Worm (Caenorhabditis elegans) whole organism, late embryonic: Measurements from ENCODE around the gene F40E10.5.

ENCODE experiments used
- F13H6.1 ChIP-seq: sonication (generic microtip); optimal IDR thresholded peaks from 2 replicates; lab custom pipeline; 2016; ENCODE audit warnings: missing genetic modification characterization, missing compliant biosample characterization
- T23F11.4 ChIP-seq: fragments of 200-800 bp; sonication (Bioruptor generic); optimal IDR thresholded peaks from 2 replicates; lab custom pipeline; 2018; ENCODE audit warnings: mild to moderate bottlenecking, missing genetic modification characterization, missing compliant biosample characterization
- Y22D7AL.16 ChIP-seq: sonication (generic microtip); optimal IDR thresholded peaks from 2 replicates; lab custom pipeline; 2016; ENCODE audit warnings: missing genetic modification characterization, missing compliant biosample characterization
- ahr-1 ChIP-seq: sonication (generic microtip); optimal IDR thresholded peaks from 2 replicates; lab custom pipeline; 2016; ENCODE audit warnings: missing genetic modification characterization, missing compliant biosample characterization
- ama-1 ChIP-seq: fragments of 150-350 bp; optimal IDR thresholded peaks from 2 replicates; lab custom pipeline; 2014
- ceh-14 ChIP-seq: sonication (generic microtip); optimal IDR thresholded peaks from 2 replicates; lab custom pipeline; 2016; ENCODE audit warnings: missing genotype, missing genetic modification characterization, missing compliant biosample characterization
- ceh-2 ChIP-seq: sonication (generic microtip); optimal IDR thresholded peaks from 2 replicates; lab custom pipeline; 2016; ENCODE audit warnings: missing genotype, missing genetic modification characterization, missing compliant biosample characterization
- ceh-22 ChIP-seq: sonication (generic microtip); optimal IDR thresholded peaks from 2 replicates; lab custom pipeline; 2017; ENCODE audit warnings: missing biosample characterization, missing genetic modification characterization
- ceh-30 ChIP-seq: fragments of 150-350 bp; optimal IDR thresholded peaks from 2 replicates; lab custom pipeline; 2014; ENCODE audit warnings: missing biosample characterization, missing genetic modification characterization
- ceh-31 ChIP-seq: sonication (generic microtip); optimal IDR thresholded peaks from 2 replicates; lab custom pipeline; 2016; ENCODE audit warnings: missing genetic modification characterization, missing compliant biosample characterization
- ceh-34 ChIP-seq: sonication (generic microtip); optimal IDR thresholded peaks from 2 replicates; lab custom pipeline; 2016; ENCODE audit warnings: mild to moderate bottlenecking, missing genetic modification characterization, missing compliant biosample characterization
- ceh-48 ChIP-seq: sonication (generic microtip); optimal IDR thresholded peaks from 2 replicates; lab custom pipeline; 2016; ENCODE audit warnings: missing genetic modification characterization, inconsistent platforms, missing compliant biosample characterization
- ceh-9 ChIP-seq: sonication (generic microtip); optimal IDR thresholded peaks from 2 replicates; lab custom pipeline; 2016; ENCODE audit warnings: mild to moderate bottlenecking, missing genetic modification characterization, inconsistent platforms, missing compliant biosample characterization
- che-1 ChIP-seq: sonication (generic microtip); optimal IDR thresholded peaks from 2 replicates; lab custom pipeline; 2016; ENCODE audit warnings: mild to moderate bottlenecking, missing genetic modification characterization, missing compliant biosample characterization
- dmd-4 ChIP-seq: sonication (generic microtip); optimal IDR thresholded peaks from 2 replicates; lab custom pipeline; 2016; ENCODE audit warnings: borderline replicate concordance, missing genetic modification characterization, missing compliant biosample characterization
- dve-1 ChIP-seq: sonication (generic microtip); optimal IDR thresholded peaks from 2 replicates; lab custom pipeline; 2017; ENCODE audit warnings: antibody characterized with exemption, mild to moderate bottlenecking, missing genetic modification characterization, missing compliant biosample characterization
- elt-2 ChIP-seq: sonication (generic microtip); optimal IDR thresholded peaks from 2 replicates; lab custom pipeline; 2016; ENCODE audit warnings: missing genetic modification reagents, missing genetic modification characterization, missing compliant biosample characterization
- elt-4 ChIP-seq: sonication (generic microtip); optimal IDR thresholded peaks from 2 replicates; lab custom pipeline; 2016; ENCODE audit warnings: missing genetic modification characterization, missing compliant biosample characterization
- eyg-1 ChIP-seq: sonication (generic microtip); optimal IDR thresholded peaks from 2 replicates; lab custom pipeline; 2016; ENCODE audit warnings: missing genotype, missing genetic modification characterization, missing compliant biosample characterization
- fkh-6 ChIP-seq: sonication (generic microtip); optimal IDR thresholded peaks from 2 replicates; lab custom pipeline; 2016; ENCODE audit warnings: missing genetic modification characterization, missing compliant biosample characterization
- hlh-13 ChIP-seq: fragments of 200-800 bp; sonication (Bioruptor generic); optimal IDR thresholded peaks from 2 replicates; lab custom pipeline; 2018; ENCODE audit warnings: mild to moderate bottlenecking, missing genetic modification characterization, missing compliant biosample characterization
- hlh-15 ChIP-seq: sonication (generic microtip); optimal IDR thresholded peaks from 2 replicates; lab custom pipeline; 2016; ENCODE audit warnings: missing genetic modification characterization, missing compliant biosample characterization
- hlh-30 ChIP-seq: sonication (generic microtip); optimal IDR thresholded peaks from 2 replicates; lab custom pipeline; 2017; ENCODE audit warnings: antibody characterized with exemption, missing genetic modification characterization, missing compliant biosample characterization; ENCODE audit not compliant: insufficient read depth
- lim-6 ChIP-seq: sonication (generic microtip); optimal IDR thresholded peaks from 2 replicates; lab custom pipeline; 2016; ENCODE audit warnings: missing genetic modification characterization, missing compliant biosample characterization
- lin-11 ChIP-seq: fragments of 200-800 bp; sonication (Bioruptor generic); optimal IDR thresholded peaks from 2 replicates; lab custom pipeline; 2018; ENCODE audit warnings: mild to moderate bottlenecking, missing genetic modification characterization, missing compliant biosample characterization
- madf-2 ChIP-seq: sonication (generic microtip); optimal IDR thresholded peaks from 2 replicates; lab custom pipeline; 2017; ENCODE audit warnings: missing genetic modification characterization, missing compliant biosample characterization
- odd-2 ChIP-seq: sonication (generic microtip); optimal IDR thresholded peaks from 2 replicates; lab custom pipeline; 2017; ENCODE audit warnings: antibody characterized with exemption, mild to moderate bottlenecking, missing genetic modification characterization, missing compliant biosample characterization
- pag-3 ChIP-seq: sonication (generic microtip); optimal IDR thresholded peaks from 2 replicates; lab custom pipeline; 2016; ENCODE audit warnings: missing compliant biosample characterization, missing genetic modification characterization, borderline replicate concordance
- pqm-1 ChIP-seq: sonication (generic microtip); optimal IDR thresholded peaks from 2 replicates; lab custom pipeline; 2016; ENCODE audit warnings: missing genetic modification characterization, missing compliant biosample characterization
- pros-1 ChIP-seq: fragments of 150-350 bp; optimal IDR thresholded peaks from 2 replicates; lab custom pipeline; 2014; ENCODE audit warnings: missing biosample characterization, missing genetic modification reagents, missing genetic modification characterization
- ref-2 ChIP-seq: sonication (generic microtip); optimal IDR thresholded peaks from 2 replicates; lab custom pipeline; 2016; ENCODE audit warnings: missing genetic modification characterization, missing compliant biosample characterization
- rnt-1 ChIP-seq: sonication (generic microtip); optimal IDR thresholded peaks from 2 replicates; lab custom pipeline; 2016; ENCODE audit warnings: missing genetic modification characterization, missing compliant biosample characterization
- sdc-2 ChIP-seq: sonication (generic microtip); optimal IDR thresholded peaks from 2 replicates; lab custom pipeline; 2016; ENCODE audit warnings: missing genotype, missing genetic modification characterization, missing compliant biosample characterization
- sox-2 ChIP-seq: fragments of 200-800 bp; sonication (Bioruptor generic); IDR thresholded peaks from 2 replicates; pipeline ENCODE4 v1.3.6; 2022; ENCODE audit warnings: missing genetic modification reagents, missing genetic modification characterization, missing compliant biosample characterization
- sox-4 ChIP-seq: sonication (generic microtip); optimal IDR thresholded peaks from 2 replicates; lab custom pipeline; 2017; ENCODE audit warnings: mild to moderate bottlenecking, missing genetic modification characterization, inconsistent platforms, missing compliant biosample characterization
- syd-9 ChIP-seq: sonication (generic microtip); optimal IDR thresholded peaks from 2 replicates; lab custom pipeline; 2016; ENCODE audit warnings: mild to moderate bottlenecking, missing genetic modification characterization, moderate library complexity, missing compliant biosample characterization
- tbx-2 ChIP-seq: sonication (generic microtip); optimal IDR thresholded peaks from 2 replicates; lab custom pipeline; 2016; ENCODE audit warnings: missing genetic modification characterization, missing compliant biosample characterization
- unc-42 ChIP-seq: sonication (generic microtip); optimal IDR thresholded peaks from 2 replicates; lab custom pipeline; 2016; ENCODE audit warnings: missing genotype, missing genetic modification characterization, missing compliant biosample characterization
- ztf-16 ChIP-seq: sonication (generic microtip); optimal IDR thresholded peaks from 2 replicates; lab custom pipeline; 2017; ENCODE audit warnings: missing genetic modification characterization, missing compliant biosample characterization

The F40E10.5 gene

DNA sequence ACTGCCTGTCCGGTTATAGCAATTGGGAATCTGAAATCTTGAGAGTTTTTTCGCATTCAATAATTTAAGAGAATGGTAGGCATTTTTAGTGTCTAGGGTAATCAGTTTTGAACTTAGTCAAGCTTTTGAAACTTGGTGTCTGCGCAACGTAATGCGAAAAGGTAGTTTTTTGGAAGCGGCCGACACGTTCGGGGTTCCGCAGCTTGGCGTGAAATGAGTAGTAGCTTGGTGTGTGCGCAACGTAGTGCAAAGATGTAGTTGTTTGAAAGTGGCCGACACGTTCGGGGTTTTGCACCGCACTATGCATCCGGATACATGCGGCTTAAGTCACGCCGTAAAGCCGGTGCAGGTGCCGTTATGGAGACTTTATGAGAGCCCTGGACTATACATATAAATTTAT is 34.6 kb downstream of the F40E10.5 start:
- no peak for TF ChIP-seq madf-2 (tag; lab: Kevin White, UChicago)
- TF ChIP-seq F13H6.1 = no peak
- no peak for TF ChIP-seq rnt-1 (tag; lab: Kevin White, UChicago)
- TF ChIP-seq pag-3 = no peak
- TF ChIP-seq lin-11 (tag; lab: Kevin White, UChicago) = no peak
- TF ChIP-seq elt-2 (tag; lab: Kevin White, UChicago) = no peak
- no peak for TF ChIP-seq eyg-1 (tag; lab: Kevin White, UChicago)
- no peak for TF ChIP-seq sox-2
- no peak for TF ChIP-seq hlh-13 (GFP tag; lab: Kevin White, UChicago)
- no peak for TF ChIP-seq ceh-30
- no peak for TF ChIP-seq ceh-34 (tag; lab: Kevin White, UChicago)
- no peak for TF ChIP-seq lim-6 (tag; lab: Kevin White, UChicago)

- TF ChIP-seq unc-42 (tag; lab: Kevin White, UChicago) (no peak), pqm-1 (tag; lab: Kevin White, UChicago) (no peak), ceh-48 (no peak), ceh-22 (tag; lab: Kevin White, UChicago) (no peak), eyg-1 (tag; lab: Kevin White, UChicago) (no peak), ceh-31 (tag; lab: Kevin White, UChicago) (no peak), dve-1 (tag; lab: Kevin White, UChicago) (no peak), tbx-2 (tag; lab: Kevin White, UChicago) (no peak), T23F11.4 (no peak), ceh-30 (no peak), syd-9 (tag; lab: Kevin White, UChicago) (no peak), pag-3 (no peak), sox-4 (no peak), ama-1 (lab: Kevin White, UChicago) (no peak), pros-1 (tag; lab: Kevin White, UChicago) (no peak), hlh-15 (tag; lab: Kevin White, UChicago) (no peak), ahr-1 (tag; lab: Kevin White, UChicago) (no peak), Y22D7AL.16 (no peak), ceh-14 (tag; lab: Kevin White, UChicago) (no peak)
These were observed 35.5 kb downstream of the F40E10.5 start for ce11 chrX:14736955-14737621.

DNA sequence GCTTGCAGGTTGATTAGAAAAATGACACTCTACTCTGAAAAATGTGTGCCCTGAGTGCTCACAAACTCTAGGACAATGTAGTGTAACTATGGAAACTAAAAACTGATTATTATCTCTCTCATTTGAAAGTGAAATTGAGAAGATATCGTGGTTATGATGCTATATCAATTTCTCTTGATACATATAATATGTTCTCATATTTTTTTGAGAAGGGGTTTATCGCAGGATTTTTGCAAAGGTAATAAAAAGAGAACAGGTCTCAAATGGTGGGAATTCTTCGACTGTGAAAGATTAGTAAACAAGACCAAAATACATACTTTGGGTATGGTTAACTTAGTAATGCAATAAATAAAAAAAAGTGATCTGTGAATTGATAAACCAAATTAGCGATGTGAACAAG is 36.0 kb downstream of the F40E10.5 start:
- no peak for TF ChIP-seq pag-3
- no peak for TF ChIP-seq ceh-48
- TF ChIP-seq eyg-1 (tag; lab: Kevin White, UChicago) = no peak
- TF ChIP-seq ceh-9 (tag; lab: Kevin White, UChicago) = no peak
- TF ChIP-seq hlh-15 (tag; lab: Kevin White, UChicago) = no peak
- TF ChIP-seq ztf-16 (tag; lab: Kevin White, UChicago) = no peak
- TF ChIP-seq T23F11.4 = no peak
- no peak for TF ChIP-seq ref-2 (tag; lab: Kevin White, UChicago)
- TF ChIP-seq fkh-6 (tag; lab: Kevin White, UChicago) = no peak
- no peak for TF ChIP-seq che-1
- no peak for TF ChIP-seq odd-2 (tag; lab: Kevin White, UChicago)
- TF ChIP-seq hlh-30 = no peak
- TF ChIP-seq sdc-2 (tag; lab: Kevin White, UChicago) = no peak
- no peak for TF ChIP-seq ahr-1 (tag; lab: Kevin White, UChicago)
- TF ChIP-seq ceh-2 (tag; lab: Kevin White, UChicago) = no peak
- TF ChIP-seq elt-4 (tag; lab: Kevin White, UChicago) = no peak
- no peak for TF ChIP-seq dmd-4 (tag; lab: Kevin White, UChicago)
